Fruit fly (Drosophila melanogaster) whole organism, embryonic: ENCODE measurements around the gene Dscam2.

ENCODE experiments used
- Aef1 ChIP-seq: fragments of 200-800 bp; sonication (Bioruptor generic); IDR thresholded peaks from 3 replicates; pipeline ENCODE4 v1.3.6; 2022; ENCODE audit warnings: missing biosample characterization, missing genetic modification characterization
- CG12071 ChIP-seq: fragments of 200-800 bp; sonication (Bioruptor generic); optimal IDR thresholded peaks from 3 replicates; lab custom pipeline; 2018; ENCODE audit warnings: missing biosample characterization, mild to moderate bottlenecking, missing genetic modification characterization
- CG12391 ChIP-seq: fragments of 200-800 bp; sonication (Bioruptor generic); optimal IDR thresholded peaks from 3 replicates; lab custom pipeline; 2018; ENCODE audit warnings: missing biosample characterization, mild to moderate bottlenecking, missing genetic modification characterization, moderate library complexity
- CG12744 ChIP-seq: fragments of 200-800 bp; sonication (Bioruptor generic); optimal IDR thresholded peaks from 2 replicates; lab custom pipeline; 2016; ENCODE audit warnings: missing biosample characterization, missing genetic modification characterization
- CG13894 ChIP-seq: fragments of 200-800 bp; sonication (Bioruptor generic); optimal IDR thresholded peaks from 3 replicates; lab custom pipeline; 2018; ENCODE audit warnings: missing biosample characterization, mild to moderate bottlenecking, missing genetic modification characterization, moderate library complexity
- CG1529 ChIP-seq: fragments of 200-800 bp; sonication (Bioruptor generic); optimal IDR thresholded peaks from 3 replicates; lab custom pipeline; 2018; ENCODE audit warnings: missing biosample characterization, missing genetic modification characterization
- CG1647 ChIP-seq: fragments of 200-800 bp; sonication (Bioruptor generic); optimal IDR thresholded peaks from 3 replicates; lab custom pipeline; 2016; ENCODE audit warnings: missing biosample characterization, missing genetic modification characterization
- CG18619 ChIP-seq: fragments of 200-800 bp; sonication (Bioruptor generic); optimal IDR thresholded peaks from 3 replicates; lab custom pipeline; 2017; ENCODE audit warnings: missing biosample characterization, mild to moderate bottlenecking, missing genetic modification characterization
- CG31388 ChIP-seq: fragments of 200-800 bp; sonication (Bioruptor generic); optimal IDR thresholded peaks from 2 replicates; lab custom pipeline; 2016; ENCODE audit warnings: missing biosample characterization, missing genetic modification characterization
- CG31441 ChIP-seq: fragments of 200-800 bp; sonication (Bioruptor generic); IDR thresholded peaks from 2 replicates; pipeline ENCODE4 v1.3.6; 2022; ENCODE audit warnings: missing biosample characterization, missing genetic modification characterization
- CG6175 ChIP-seq: fragments of 200-800 bp; sonication (Bioruptor generic); IDR thresholded peaks from 3 replicates; pipeline ENCODE4 v1.3.6; 2022; ENCODE audit warnings: missing biosample characterization, missing genetic modification characterization
- CG6654 ChIP-seq: fragments of 200-800 bp; sonication (Bioruptor generic); optimal IDR thresholded peaks from 2 replicates; lab custom pipeline; 2017; ENCODE audit warnings: missing biosample characterization, mild to moderate bottlenecking, missing genetic modification characterization
- CG7271 ChIP-seq: fragments of 200-800 bp; sonication (Bioruptor generic); optimal IDR thresholded peaks from 2 replicates; lab custom pipeline; 2018; ENCODE audit warnings: missing biosample characterization, mild to moderate bottlenecking, missing genetic modification characterization, moderate library complexity
- CG7928 ChIP-seq: fragments of 200-800 bp; sonication (Bioruptor generic); optimal IDR thresholded peaks from 2 replicates; lab custom pipeline; 2017; ENCODE audit warnings: missing biosample characterization, mild to moderate bottlenecking, missing genetic modification characterization
- CG8478 ChIP-seq: fragments of >200 bp; optimal IDR thresholded peaks from 2 replicates; lab custom pipeline; 2018
- D19B ChIP-seq: fragments of 200-800 bp; sonication (Bioruptor generic); optimal IDR thresholded peaks from 2 replicates; lab custom pipeline; 2017; ENCODE audit warnings: missing biosample characterization, mild to moderate bottlenecking, missing genetic modification characterization
- Kr ChIP-seq: fragments of 200-800 bp; sonication (Bioruptor generic); optimal IDR thresholded peaks from 2 replicates; lab custom pipeline; 2017; ENCODE audit warnings: missing biosample characterization, mild to moderate bottlenecking, missing genetic modification characterization
- Max ChIP-seq: fragments of 200-800 bp; sonication (Bioruptor generic); optimal IDR thresholded peaks from 2 replicates; lab custom pipeline; 2016; ENCODE audit warnings: missing biosample characterization, mild to moderate bottlenecking, missing genetic modification characterization
- Meics ChIP-seq: fragments of 200-800 bp; sonication (Bioruptor generic); optimal IDR thresholded peaks from 2 replicates; lab custom pipeline; 2017; ENCODE audit warnings: missing biosample characterization, mild to moderate bottlenecking, missing genetic modification characterization
- Nf-YB ChIP-seq: fragments of 200-800 bp; sonication (Bioruptor generic); optimal IDR thresholded peaks from 3 replicates; lab custom pipeline; 2019; ENCODE audit warnings: missing biosample characterization, mild to moderate bottlenecking, missing genetic modification characterization, moderate library complexity
- Opbp ChIP-seq: fragments of 200-800 bp; sonication (Bioruptor generic); IDR thresholded peaks from 3 replicates; pipeline ENCODE4 v1.3.6; 2022; ENCODE audit warnings: missing biosample characterization, missing genetic modification characterization; ENCODE audit not compliant: partially characterized antibody
- Ravus ChIP-seq: fragments of 200-800 bp; sonication (Bioruptor generic); IDR thresholded peaks from 2 replicates; pipeline ENCODE4 v1.3.6; 2022; ENCODE audit warnings: missing biosample characterization, missing genetic modification characterization
- Rx ChIP-seq: fragments of 200-800 bp; sonication (Bioruptor generic); IDR thresholded peaks from 2 replicates; pipeline ENCODE4 v1.3.6; 2022; ENCODE audit warnings: missing biosample characterization, missing genetic modification characterization
- Spps ChIP-seq: fragments of 200-800 bp; sonication (Bioruptor generic); optimal IDR thresholded peaks from 2 replicates; lab custom pipeline; 2018; ENCODE audit warnings: missing biosample characterization, mild to moderate bottlenecking, missing genetic modification characterization
- Usf ChIP-seq: fragments of 200-800 bp; sonication (Bioruptor generic); optimal IDR thresholded peaks from 2 replicates; lab custom pipeline; 2017; ENCODE audit warnings: missing genotype, missing biosample characterization, missing genetic modification characterization
- ac ChIP-seq: fragments of 200-800 bp; sonication (Bioruptor generic); optimal IDR thresholded peaks from 3 replicates; lab custom pipeline; 2017; ENCODE audit warnings: missing biosample characterization, mild to moderate bottlenecking, missing genetic modification characterization
- ato ChIP-seq: fragments of 200-800 bp; sonication (Bioruptor generic); IDR thresholded peaks from 2 replicates; pipeline ENCODE4 v1.3.6; 2022; ENCODE audit warnings: missing biosample characterization, missing genetic modification characterization; ENCODE audit not compliant: partially characterized antibody
- bowl ChIP-seq: fragments of 200-800 bp; sonication (Bioruptor generic); IDR thresholded peaks from 2 replicates; pipeline ENCODE4 v1.3.6; 2022; ENCODE audit warnings: missing biosample characterization, missing genetic modification characterization
- ci ChIP-seq: fragments of 200-800 bp; sonication (Bioruptor generic); IDR thresholded peaks from 3 replicates; pipeline ENCODE4 v1.3.6; 2022; ENCODE audit warnings: missing biosample characterization, missing genetic modification characterization
- dpn ChIP-seq, 2 experiments: fragments of 200-800 bp; sonication (Bioruptor generic); optimal IDR thresholded peaks; 3 replicates each; lab custom pipeline; 2016; ENCODE audit warnings: missing biosample characterization in 2 of 2, missing genetic modification characterization in 2 of 2
- en ChIP-seq: fragments of 200-800 bp; sonication (Bioruptor generic); optimal IDR thresholded peaks from 2 replicates; lab custom pipeline; 2016; ENCODE audit warnings: missing biosample characterization, missing genetic modification characterization
- fd96Cb ChIP-seq: fragments of 200-800 bp; sonication (Bioruptor generic); optimal IDR thresholded peaks from 2 replicates; lab custom pipeline; 2018; ENCODE audit warnings: missing biosample characterization, mild to moderate bottlenecking, missing genetic modification characterization, moderate library complexity
- gcm2 ChIP-seq: fragments of 200-800 bp; sonication (Bioruptor generic); optimal IDR thresholded peaks from 2 replicates; lab custom pipeline; 2016; ENCODE audit warnings: missing biosample characterization, missing genetic modification characterization
- ham ChIP-seq: fragments of 200-800 bp; sonication (Bioruptor generic); IDR thresholded peaks from 2 replicates; pipeline ENCODE4 v1.3.6; 2022; ENCODE audit warnings: missing biosample characterization, missing genetic modification characterization
- her ChIP-seq: fragments of 200-800 bp; sonication (Bioruptor generic); optimal IDR thresholded peaks from 2 replicates; lab custom pipeline; 2016; ENCODE audit warnings: missing biosample characterization, missing genetic modification characterization
- jumu ChIP-seq: fragments of 200-800 bp; sonication (Bioruptor generic); optimal IDR thresholded peaks from 3 replicates; lab custom pipeline; 2016; ENCODE audit warnings: missing biosample characterization, missing genetic modification characterization
- kay ChIP-seq: fragments of 200-800 bp; sonication (Bioruptor generic); optimal IDR thresholded peaks from 2 replicates; lab custom pipeline; 2016; ENCODE audit warnings: missing biosample characterization, missing genetic modification characterization
- klu ChIP-seq: fragments of 200-800 bp; sonication (Bioruptor generic); IDR thresholded peaks from 2 replicates; pipeline ENCODE4 v1.3.6; 2022; ENCODE audit warnings: missing biosample characterization, missing genetic modification characterization
- lab ChIP-seq: fragments of 200-800 bp; sonication (Bioruptor generic); optimal IDR thresholded peaks from 3 replicates; lab custom pipeline; 2017; ENCODE audit warnings: missing biosample characterization, missing genetic modification characterization, mild to moderate bottlenecking, moderate library complexity, missing genetic modification reagents
- lilli ChIP-seq: fragments of 200-800 bp; sonication (Bioruptor generic); optimal IDR thresholded peaks from 3 replicates; lab custom pipeline; 2016; ENCODE audit warnings: missing biosample characterization, missing genetic modification characterization
- lmd ChIP-seq: fragments of 200-800 bp; sonication (Bioruptor generic); IDR thresholded peaks from 2 replicates; pipeline ENCODE4 v1.3.6; 2022; ENCODE audit warnings: missing biosample characterization, missing genetic modification characterization
- phol ChIP-seq: fragments of 200-800 bp; sonication (Bioruptor generic); optimal IDR thresholded peaks from 3 replicates; lab custom pipeline; 2018; ENCODE audit warnings: missing biosample characterization, mild to moderate bottlenecking, missing genetic modification characterization, moderate library complexity
- psq ChIP-seq: fragments of 200-800 bp; sonication (Bioruptor generic); optimal IDR thresholded peaks from 2 replicates; lab custom pipeline; 2017; ENCODE audit warnings: missing biosample characterization, missing genetic modification characterization
- ro ChIP-seq: fragments of 200-800 bp; sonication (Bioruptor generic); IDR thresholded peaks from 2 replicates; pipeline ENCODE4 v1.3.6; 2022; ENCODE audit warnings: missing biosample characterization, missing genetic modification characterization
- row ChIP-seq: fragments of 200-800 bp; sonication (Bioruptor generic); IDR thresholded peaks from 3 replicates; pipeline ENCODE4 v1.3.6; 2022; ENCODE audit warnings: missing biosample characterization, missing genetic modification characterization
- sens ChIP-seq: fragments of 200-800 bp; sonication (Bioruptor generic); peaks from one replicate; lab custom pipeline; 2016; ENCODE audit warnings: missing biosample characterization, missing genetic modification characterization
- sug ChIP-seq: fragments of 200-800 bp; optimal IDR thresholded peaks from 2 replicates; lab custom pipeline; 2019; ENCODE audit warnings: missing biosample characterization, mild to moderate bottlenecking, missing genetic modification characterization, moderate library complexity
- wek ChIP-seq: fragments of 200-800 bp; sonication (Bioruptor generic); optimal IDR thresholded peaks from 3 replicates; lab custom pipeline; 2018; ENCODE audit warnings: missing biosample characterization, mild to moderate bottlenecking, missing genetic modification characterization, moderate library complexity
- zf30C ChIP-seq: fragments of 200-800 bp; sonication (Bioruptor generic); optimal IDR thresholded peaks from 3 replicates; lab custom pipeline; 2018; ENCODE audit warnings: missing biosample characterization, mild to moderate bottlenecking, missing genetic modification characterization

Gene Dscam2

dm6 chr3L:7133699-7134655, 55.8 kb downstream of the Dscam2 start, which contains the start of gene melt (continued):
- peak; percentile 62; the same call in 1 of the 2 replicates for TF ChIP-seq ro (GFP tag; lab: Robert Waterston, UW)
- peak; percentile 90 for TF ChIP-seq CG12391 (tag; lab: Kevin White, UChicago)
- peak; percentile 33; the same call in 1 of the 2 replicates for TF ChIP-seq ham (GFP tag; lab: Robert Waterston, UW)
- TF ChIP-seq CG13894 (tag; lab: Kevin White, UChicago), result peak; percentile 39
- no peak for TF ChIP-seq Kr
- peak; percentile 66 for TF ChIP-seq gcm2 (GFP tag; lab: Kevin White, UChicago)
- peak; percentile 85 for TF ChIP-seq lab (GFP tag; lab: Kevin White, UChicago)
- TF ChIP-seq ato, result 0 out of 2 replicates have a peak, but pooled peaks have one; percentile 40
- TF ChIP-seq dpn (GFP tag; optimal IDR thresholded peaks at IDR 0.05; lab: Kevin White, UChicago), result peak; percentile 87 to 92
- peak; percentile 70 for TF ChIP-seq ac (GFP tag; lab: Kevin White, UChicago)
- peak; percentile 99 for TF ChIP-seq D19B
- peak; percentile 63; the same call in 1 of the 2 replicates for TF ChIP-seq klu (GFP tag; lab: Robert Waterston, UW)
- TF ChIP-seq en (GFP tag; lab: Kevin White, UChicago), result peak; percentile 80
- TF ChIP-seq Meics (GFP tag; lab: Kevin White, UChicago), result peak; percentile 91
- TF ChIP-seq CG31441 (GFP tag; lab: Robert Waterston, UW), result peak; percentile 94
- TF ChIP-seq CG18619 (GFP tag; lab: Kevin White, UChicago), result peak; percentile 89
- TF ChIP-seq Opbp, result 0 out of 3 replicates have a peak, but pooled peaks have one; percentile 60
- TF ChIP-seq CG12071, result peak; percentile 35
- no peak for TF ChIP-seq wek (GFP tag; lab: Kevin White, UChicago)
- TF ChIP-seq lilli, result peak; percentile 94
- TF ChIP-seq ci, result peak; percentile 51
- peak; percentile 86 for TF ChIP-seq Usf (GFP tag; lab: Kevin White, UChicago)
- TF ChIP-seq Max, result peak; percentile 91
- peak; percentile 87 for TF ChIP-seq fd96Cb (tag; lab: Kevin White, UChicago)
- TF ChIP-seq Nf-YB, result peak; percentile 78
- peak; percentile 81 for TF ChIP-seq kay (GFP tag; lab: Kevin White, UChicago)
- peak; percentile 61 for TF ChIP-seq CG7928 (GFP tag; lab: Kevin White, UChicago)
- TF ChIP-seq zf30C, result no peak
- peak; percentile 66; the same call in 1 of the 3 replicates for TF ChIP-seq Aef1 (GFP tag; lab: Robert Waterston, UW)
- peak; percentile 80 for TF ChIP-seq jumu (GFP tag; lab: Kevin White, UChicago)
- TF ChIP-seq Spps (tag; lab: Kevin White, UChicago), result peak; percentile 32
- peak; percentile 83 for TF ChIP-seq CG12744 (GFP tag; lab: Kevin White, UChicago)
- peak; percentile 44 for TF ChIP-seq Ravus
- TF ChIP-seq CG7271 (tag; lab: Kevin White, UChicago), result peak; percentile 75
- peak; percentile 51; the same call in 1 of the 2 replicates for TF ChIP-seq bowl (GFP tag; lab: Robert Waterston, UW)
- TF ChIP-seq row (GFP tag; lab: Robert Waterston, UW), result peak; percentile 95
- peak; percentile 82 for TF ChIP-seq sug
- TF ChIP-seq phol (tag; lab: Kevin White, UChicago), result peak; percentile 90
- peak; percentile 79 for TF ChIP-seq CG1647 (GFP tag; lab: Kevin White, UChicago)
- peak; percentile 99 for TF ChIP-seq sens (GFP tag; lab: Kevin White, UChicago)
- TF ChIP-seq CG6175 (GFP tag; lab: Robert Waterston, UW), result no peak
- peak; percentile 96 for TF ChIP-seq psq (GFP tag; lab: Kevin White, UChicago)
- peak; percentile 49 for TF ChIP-seq CG31388 (GFP tag; lab: Kevin White, UChicago)
- peak; percentile 65 for TF ChIP-seq CG6654 (GFP tag; lab: Kevin White, UChicago)
- peak; percentile 88 for TF ChIP-seq CG1529
- no peak for TF ChIP-seq CG8478 (lab: Kevin White, UChicago)
- TF ChIP-seq lmd, result peak; percentile 84
- TF ChIP-seq her, result peak; percentile 67
- peak; percentile 54; the same call in 1 of the 2 replicates for TF ChIP-seq Rx
